Fruit fly (Drosophila melanogaster): ENCODE data around the gene Oseg4.
A peak's percentile ranks its signal among the peaks of the same experiment; 100 is the strongest.

dm6 chr3L:1741107-1741506 is 5.5 kb upstream of the Oseg4 start:
- TF ChIP-seq gem (tag; optimal IDR thresholded peaks at IDR 0.05), result peak; percentile 47
- TF ChIP-seq CG17829 (tag; optimal IDR thresholded peaks at IDR 0.05), result no peak
- TF ChIP-seq p53 (GFP tag; optimal IDR thresholded peaks at IDR 0.05), result no peak
- no peak for TF ChIP-seq otp (GFP tag; IDR thresholded peaks at IDR 0.05)
- 0 out of 2 replicates have a peak, but pooled peaks have one; percentile 11 for TF ChIP-seq ttk (GFP tag; IDR thresholded peaks at IDR 0.05)
- no peak for TF ChIP-seq CG17612 (GFP tag; IDR thresholded peaks at IDR 0.05)
- TF ChIP-seq dati (GFP tag; IDR thresholded peaks at IDR 0.05), result no peak
